Fruit fly (Drosophila melanogaster) whole organism, larva: ENCODE data around the gene CG32407.

Experiments
- noc ChIP-seq: fragments of 200-800 bp; sonication (Bioruptor generic); optimal IDR thresholded peaks from 3 replicates; lab custom pipeline; 2019; ENCODE audit warnings: missing biosample characterization, mild to moderate bottlenecking, missing genetic modification characterization, moderate library complexity

CG32407 gene

dm6 chr3L:5922005-5922685 lies at the start of gene CG32407:
Gene CG32407, plus strand, starts transcription at chr3L:5922055.
- peak; percentile 11 for TF ChIP-seq noc

dm6 chr3L:5873011-5873410 lies 48.8 kb upstream of the CG32407 start, which contains the start of gene CG18586:
Gene CG18586, plus strand, starts transcription at chr3L:5873311.
- no peak for TF ChIP-seq noc

dm6 chr3L:5878734-5879291 lies 43.0 kb upstream of the CG32407 start:
- no peak for TF ChIP-seq noc

dm6 chr3L:5881310-5882208 lies 40.3 kb upstream of the CG32407 start:
- no peak for TF ChIP-seq noc

dm6 chr3L:5882209-5882403 lies 39.7 kb upstream of the CG32407 start, which contains the start of gene CG13287:
Gene CG13287, plus strand, starts transcription at chr3L:5882304.
- TF ChIP-seq noc = no peak

dm6 chr3L:5884735-5885134 lies 37.1 kb upstream of the CG32407 start:
- no peak for TF ChIP-seq noc

dm6 chr3L:5891114-5891513 lies 30.7 kb upstream of the CG32407 start:
- no peak for TF ChIP-seq noc

- no peak for TF ChIP-seq noc
These were observed 30.0 kb upstream of the CG32407 start for dm6 chr3L:5891812-5892211.

dm6 chr3L:5893063-5893462 lies 28.8 kb upstream of the CG32407 start:
- TF ChIP-seq noc = no peak

- no peak for TF ChIP-seq noc
These were observed 24.6 kb upstream of the CG32407 start, which contains the start of the genes PolE2 and CG5592 for dm6 chr3L:5897228-5897688. Gene PolE2, minus strand, starts transcription at chr3L:5897435. Gene CG5592, plus strand, starts transcription at chr3L:5897638.

- TF ChIP-seq noc = no peak
These were observed 22.6 kb upstream of the CG32407 start, which contains the start of gene CG32409 for dm6 chr3L:5899305-5899704. Gene CG32409, plus strand, starts transcription at chr3L:5899528.

dm6 chr3L:5902189-5902765 lies 19.6 kb upstream of the CG32407 start, which contains the start of gene QC:
Gene QC, minus strand, starts transcription at chr3L:5902456.
- no peak for TF ChIP-seq noc

dm6 chr3L:5903955-5904354 lies 17.9 kb upstream of the CG32407 start, which contains the start of gene CG32413:
Gene CG32413, minus strand, starts transcription at chr3L:5904055.
- no peak for TF ChIP-seq noc

dm6 chr3L:5906599-5906998 lies 15.3 kb upstream of the CG32407 start, which contains the start of gene CG10486:
Gene CG10486, minus strand, starts transcription at chr3L:5906699.
- TF ChIP-seq noc = no peak

dm6 chr3L:5907077-5907476 lies 14.8 kb upstream of the CG32407 start, which contains the start of gene CG13288:
Gene CG13288, plus strand, starts transcription at chr3L:5907381.
- no peak for TF ChIP-seq noc

- no peak for TF ChIP-seq noc
These were observed 1.1 kb upstream of the CG32407 start for dm6 chr3L:5920778-5921177.

- no peak for TF ChIP-seq noc
These were observed 639 bp upstream of the CG32407 start, which contains the start of gene PXo for dm6 chr3L:5921216-5921615. Gene PXo, minus strand, starts transcription at chr3L:5921316.
